Fruit fly (Drosophila melanogaster): ENCODE results near the gene CG32104.
A peak's percentile ranks its signal among the peaks of the same experiment; 100 is the strongest.

DNA sequence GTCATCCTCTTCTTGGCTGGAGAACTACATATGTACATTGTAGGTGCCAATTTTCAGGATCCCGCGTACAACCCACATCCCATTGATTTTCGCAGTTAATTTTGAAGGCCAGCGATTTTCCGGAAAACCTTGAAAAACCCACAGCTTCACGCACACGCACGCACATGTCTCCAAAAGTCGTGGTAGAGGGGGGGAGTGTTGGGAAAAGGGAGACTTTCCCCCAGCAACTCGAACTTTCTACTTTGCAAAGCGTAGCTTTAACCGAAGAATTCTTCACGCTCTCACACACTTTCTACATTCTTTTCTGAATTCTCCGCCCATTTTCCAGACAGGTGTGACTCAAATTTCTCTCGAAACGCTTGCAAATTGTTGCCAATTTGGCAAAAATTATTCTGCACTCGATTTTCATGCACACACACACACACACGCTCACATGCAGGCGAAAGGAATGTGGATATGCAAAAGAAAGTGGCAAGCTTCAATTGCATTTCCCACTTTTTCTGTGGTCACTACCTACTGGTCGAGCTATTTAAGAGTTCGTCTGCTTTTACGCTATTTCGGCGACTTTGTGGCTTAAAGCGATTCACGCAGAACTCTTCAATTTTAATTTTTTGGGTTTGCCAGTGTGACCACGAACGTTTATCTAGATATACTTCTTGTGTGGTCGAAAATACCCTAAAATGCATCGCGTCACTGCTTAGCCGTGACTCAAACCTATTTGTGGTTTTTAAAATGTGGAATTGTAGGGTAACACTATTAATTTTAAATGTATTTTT is 15.3 kb upstream of the CG32104 start, which contains the start of gene SCaMC:
- no peak for TF ChIP-seq kay (GFP tag; ENCODE audit: borderline replicate concordance)
- no peak for TF ChIP-seq CG7045 (GFP tag; optimal IDR thresholded peaks at IDR 0.05)
- no peak for TF ChIP-seq Crg-1 (GFP tag; optimal IDR thresholded peaks at IDR 0.05)
- TF ChIP-seq cnc (optimal IDR thresholded peaks at IDR 0.05): no peak
- TF ChIP-seq CG11617 (GFP tag; optimal IDR thresholded peaks at IDR 0.05): no peak
- TF ChIP-seq pad (GFP tag; optimal IDR thresholded peaks at IDR 0.05): no peak
- no peak for TF ChIP-seq cic (GFP tag; optimal IDR thresholded peaks at IDR 0.05)
- TF ChIP-seq bab1 (GFP tag; optimal IDR thresholded peaks at IDR 0.05): peak; percentile 70
- peak; percentile 94 for TF ChIP-seq tj (GFP tag; optimal IDR thresholded peaks at IDR 0.05)

Data from whole organism, adult.